Fruit fly (Drosophila melanogaster) whole organism, adult: Measurements from ENCODE around the gene CG32413.

Source experiments
- CG11617 ChIP-seq: fragments of 200-800 bp; sonication (Bioruptor generic); optimal IDR thresholded peaks from 2 replicates; lab custom pipeline; 2017; ENCODE audit warnings: mild to moderate bottlenecking, missing biosample characterization, missing genetic modification reagents, missing genetic modification characterization
- CG12768 ChIP-seq: fragments of 200-800 bp; sonication (Bioruptor generic); optimal IDR thresholded peaks from 2 replicates; lab custom pipeline; 2017; ENCODE audit warnings: missing biosample characterization, missing genetic modification characterization, mild to moderate bottlenecking, moderate library complexity, missing genetic modification reagents
- CG14711 ChIP-seq: fragments of 200-800 bp; sonication (Bioruptor generic); optimal IDR thresholded peaks from 2 replicates; lab custom pipeline; 2018; ENCODE audit warnings: missing biosample characterization, mild to moderate bottlenecking, missing genetic modification characterization, moderate library complexity
- CG1620 ChIP-seq: fragments of 200-800 bp; sonication (Bioruptor generic); optimal IDR thresholded peaks from 2 replicates; lab custom pipeline; 2016; ENCODE audit warnings: missing biosample characterization, missing genetic modification characterization
- CG33017 ChIP-seq: fragments of 200-800 bp; sonication (Bioruptor generic); optimal IDR thresholded peaks from 2 replicates; lab custom pipeline; 2018; ENCODE audit warnings: missing biosample characterization, mild to moderate bottlenecking, missing genetic modification characterization, moderate library complexity
- CG5204 ChIP-seq: fragments of 200-800 bp; sonication (Bioruptor generic); optimal IDR thresholded peaks from 2 replicates; lab custom pipeline; 2016; ENCODE audit warnings: missing biosample characterization, missing genetic modification characterization
- CG7045 ChIP-seq: fragments of 200-800 bp; sonication (Bioruptor generic); optimal IDR thresholded peaks from 2 replicates; lab custom pipeline; 2017; ENCODE audit warnings: missing biosample characterization, mild to moderate bottlenecking, missing genetic modification characterization
- CG7101 ChIP-seq: fragments of 200-800 bp; sonication (Bioruptor generic); optimal IDR thresholded peaks from 2 replicates; lab custom pipeline; 2018; ENCODE audit warnings: missing biosample characterization, mild to moderate bottlenecking, missing genetic modification characterization, moderate library complexity
- Clk ChIP-seq: fragments of 200-800 bp; sonication (Bioruptor generic); optimal IDR thresholded peaks from 2 replicates; lab custom pipeline; 2017; ENCODE audit warnings: missing biosample characterization, missing genetic modification characterization
- Crg-1 ChIP-seq: fragments of 200-800 bp; sonication (Bioruptor generic); optimal IDR thresholded peaks from 2 replicates; lab custom pipeline; 2016; ENCODE audit warnings: missing biosample characterization, missing genetic modification characterization
- Hr96 ChIP-seq: fragments of 200-800 bp; sonication (Bioruptor generic); optimal IDR thresholded peaks from 2 replicates; lab custom pipeline; 2016; ENCODE audit warnings: missing biosample characterization, missing genetic modification characterization
- Mnt ChIP-seq: fragments of 200-800 bp; sonication (Bioruptor generic); optimal IDR thresholded peaks from 2 replicates; lab custom pipeline; 2016; ENCODE audit warnings: missing biosample characterization, mild to moderate bottlenecking, missing genetic modification characterization
- bab1 ChIP-seq: fragments of 200-800 bp; sonication (Bioruptor generic); optimal IDR thresholded peaks from 3 replicates; lab custom pipeline; 2019; ENCODE audit warnings: missing biosample characterization, mild to moderate bottlenecking, missing genetic modification characterization, moderate library complexity
- cic ChIP-seq: fragments of 200-800 bp; sonication (Bioruptor generic); optimal IDR thresholded peaks from 2 replicates; lab custom pipeline; 2017; ENCODE audit warnings: missing biosample characterization, mild to moderate bottlenecking, missing genetic modification characterization, moderate library complexity
- cnc ChIP-seq, 2 experiments: fragments of >200 bp; optimal IDR thresholded peaks; 2 replicates each; lab custom pipeline; 2017
- kay ChIP-seq: fragments of 200-800 bp; sonication (Bioruptor generic); peaks from one replicate; lab custom pipeline; 2016; ENCODE audit warnings: missing biosample characterization, missing genetic modification characterization, borderline replicate concordance
- ovo ChIP-seq: fragments of 200-800 bp; sonication (Bioruptor generic); optimal IDR thresholded peaks from 2 replicates; lab custom pipeline; 2016; ENCODE audit warnings: missing biosample characterization, missing genetic modification characterization
- pad ChIP-seq: fragments of 200-800 bp; sonication (Bioruptor generic); optimal IDR thresholded peaks from 3 replicates; lab custom pipeline; 2017; ENCODE audit warnings: missing biosample characterization, missing genetic modification characterization, mild to moderate bottlenecking, moderate library complexity, missing genetic modification reagents
- tj ChIP-seq: fragments of 200-800 bp; sonication (Bioruptor generic); optimal IDR thresholded peaks from 3 replicates; lab custom pipeline; 2017; ENCODE audit warnings: missing biosample characterization, mild to moderate bottlenecking, missing genetic modification characterization, moderate library complexity
- toe ChIP-seq: fragments of 200-800 bp; sonication (Bioruptor generic); optimal IDR thresholded peaks from 2 replicates; lab custom pipeline; 2016; ENCODE audit warnings: missing biosample characterization, missing genetic modification characterization

The CG32413 gene

dm6 chr3L:5866924-5867323 lies 36.9 kb downstream of the CG32413 start:
- TF ChIP-seq cic (no peak), CG14711 (no peak), kay (GFP tag; lab: Kevin White, UChicago) (no peak), toe (GFP tag; lab: Kevin White, UChicago) (no peak), pad (GFP tag; lab: Kevin White, UChicago) (no peak), CG5204 (GFP tag; lab: Kevin White, UChicago) (no peak), Hr96 (GFP tag; lab: Kevin White, UChicago) (no peak)

- TF ChIP-seq ovo: no peak
- no peak for TF ChIP-seq Mnt (GFP tag; lab: Kevin White, UChicago)
- TF ChIP-seq bab1 (GFP tag; lab: Kevin White, UChicago): no peak
- TF ChIP-seq Hr96 (GFP tag; lab: Kevin White, UChicago): no peak
- TF ChIP-seq CG33017 (tag; lab: Kevin White, UChicago): no peak
- no peak for TF ChIP-seq pad (GFP tag; lab: Kevin White, UChicago)
- TF ChIP-seq cic: no peak
- no peak for TF ChIP-seq kay (GFP tag; lab: Kevin White, UChicago)
- no peak for TF ChIP-seq toe (GFP tag; lab: Kevin White, UChicago)
- no peak for TF ChIP-seq cnc (optimal IDR thresholded peaks at IDR 0.05; lab: Kevin White, UChicago)
- TF ChIP-seq CG1620 (GFP tag; lab: Kevin White, UChicago): no peak
- TF ChIP-seq Clk (GFP tag; lab: Kevin White, UChicago): no peak
- TF ChIP-seq Crg-1: no peak
- no peak for TF ChIP-seq CG7101
- no peak for TF ChIP-seq CG12768
- TF ChIP-seq CG5204 (GFP tag; lab: Kevin White, UChicago): no peak
- TF ChIP-seq CG7045 (GFP tag; lab: Kevin White, UChicago): no peak
- TF ChIP-seq CG11617 (GFP tag; lab: Kevin White, UChicago): no peak
- no peak for TF ChIP-seq tj (GFP tag; lab: Kevin White, UChicago)
Observed at dm6 chr3L:5863868-5864413, 39.9 kb downstream of the CG32413 start.

- TF ChIP-seq ovo (no peak), Mnt (GFP tag; lab: Kevin White, UChicago) (no peak)
Observed at dm6 chr3L:5862994-5863393, 40.9 kb downstream of the CG32413 start.

dm6 chr3L:5859029-5859428 lies 44.8 kb downstream of the CG32413 start:
- no peak for TF ChIP-seq CG7045 (GFP tag; lab: Kevin White, UChicago)
- TF ChIP-seq CG33017 (tag; lab: Kevin White, UChicago): no peak
- no peak for TF ChIP-seq cnc (optimal IDR thresholded peaks at IDR 0.05; lab: Kevin White, UChicago)

- no peak for TF ChIP-seq pad (GFP tag; lab: Kevin White, UChicago)
- TF ChIP-seq tj (GFP tag; lab: Kevin White, UChicago): no peak
- TF ChIP-seq cic: no peak
- no peak for TF ChIP-seq cnc (optimal IDR thresholded peaks at IDR 0.05; lab: Kevin White, UChicago)
- TF ChIP-seq CG33017 (tag; lab: Kevin White, UChicago): no peak
- TF ChIP-seq CG14711: no peak
- TF ChIP-seq kay (GFP tag; lab: Kevin White, UChicago): no peak
- TF ChIP-seq bab1 (GFP tag; lab: Kevin White, UChicago): no peak
- TF ChIP-seq ovo: no peak
- no peak for TF ChIP-seq CG11617 (GFP tag; lab: Kevin White, UChicago)
- TF ChIP-seq Mnt (GFP tag; lab: Kevin White, UChicago): no peak
- TF ChIP-seq Clk (GFP tag; lab: Kevin White, UChicago): no peak
- no peak for TF ChIP-seq CG1620 (GFP tag; lab: Kevin White, UChicago)
- TF ChIP-seq Hr96 (GFP tag; lab: Kevin White, UChicago): no peak
- no peak for TF ChIP-seq Crg-1
- no peak for TF ChIP-seq CG7045 (GFP tag; lab: Kevin White, UChicago)
Observed at dm6 chr3L:5856919-5857318, 46.9 kb downstream of the CG32413 start.

dm6 chr3L:5856081-5856826 lies 47.6 kb downstream of the CG32413 start:
- TF ChIP-seq pad (GFP tag; lab: Kevin White, UChicago) (no peak), tj (GFP tag; lab: Kevin White, UChicago) (no peak), CG14711 (no peak), cic (no peak), CG12768 (no peak), CG33017 (tag; lab: Kevin White, UChicago) (no peak), Hr96 (GFP tag; lab: Kevin White, UChicago) (no peak), cnc (optimal IDR thresholded peaks at IDR 0.05; lab: Kevin White, UChicago) (no peak), ovo (no peak), CG11617 (GFP tag; lab: Kevin White, UChicago) (no peak), Mnt (GFP tag; lab: Kevin White, UChicago) (no peak), CG5204 (GFP tag; lab: Kevin White, UChicago) (no peak), bab1 (GFP tag; lab: Kevin White, UChicago) (no peak), CG1620 (GFP tag; lab: Kevin White, UChicago) (no peak), CG7045 (GFP tag; lab: Kevin White, UChicago) (no peak), CG7101 (no peak), Crg-1 (no peak), Clk (GFP tag; lab: Kevin White, UChicago) (no peak), kay (GFP tag; lab: Kevin White, UChicago) (no peak)
